Fruit fly (Drosophila melanogaster): Measurements from ENCODE around the gene RFeSP.
A peak's percentile ranks its signal among the peaks of the same experiment; 100 is the strongest.

The RFeSP gene

dm6 chr2L:1619191-1619590 lies 5.2 kb upstream of the RFeSP start (continued):
- no peak for TF ChIP-seq pum (GFP tag; optimal IDR thresholded peaks at IDR 0.05)
- TF ChIP-seq Dek (tag; optimal IDR thresholded peaks at IDR 0.05), result no peak
- TF ChIP-seq tap (tag; optimal IDR thresholded peaks at IDR 0.05), result peak; percentile 12
- no peak for TF ChIP-seq Camta (GFP tag; optimal IDR thresholded peaks at IDR 0.05)
- no peak for TF ChIP-seq hth (optimal IDR thresholded peaks at IDR 0.05)
- TF ChIP-seq H15 (GFP tag; IDR thresholded peaks at IDR 0.05), result no peak
- TF ChIP-seq bcd (GFP tag; optimal IDR thresholded peaks at IDR 0.05), result peak; percentile 42
- TF ChIP-seq CG34376 (GFP tag; optimal IDR thresholded peaks at IDR 0.05), result peak; percentile 16
- peak; percentile 10 for TF ChIP-seq CG4328 (GFP tag; optimal IDR thresholded peaks at IDR 0.05)
- TF ChIP-seq Rfx (GFP tag; IDR thresholded peaks at IDR 0.05), result no peak
- TF ChIP-seq dan (GFP tag; IDR thresholded peaks at IDR 0.05), result no peak
- TF ChIP-seq CG2120 (GFP tag; optimal IDR thresholded peaks at IDR 0.05), result peak; percentile 61
- no peak for TF ChIP-seq CG9609 (GFP tag; optimal IDR thresholded peaks at IDR 0.05)
- peak; percentile 10 for TF ChIP-seq scrt (GFP tag; optimal IDR thresholded peaks at IDR 0.05)
- TF ChIP-seq TFAM (GFP tag; optimal IDR thresholded peaks at IDR 0.05), result no peak
- no peak for TF ChIP-seq bigmax (GFP tag; optimal IDR thresholded peaks at IDR 0.05)
- TF ChIP-seq YL-1 (GFP tag; optimal IDR thresholded peaks at IDR 0.05), result no peak
- TF ChIP-seq dysf (GFP tag; IDR thresholded peaks at IDR 0.05), result 0 out of 3 replicates have a peak, but pooled peaks have one; percentile 35
- 0 out of 3 replicates have a peak, but pooled peaks have one; percentile 28 for TF ChIP-seq ci (GFP tag; IDR thresholded peaks at IDR 0.05)
- TF ChIP-seq CG10543 (GFP tag; optimal IDR thresholded peaks at IDR 0.05), result no peak
- no peak for TF ChIP-seq gcm (GFP tag; optimal IDR thresholded peaks at IDR 0.05)
- TF ChIP-seq CG2199 (GFP tag; IDR thresholded peaks at IDR 0.05), result no peak
- no peak for TF ChIP-seq CG10959 (GFP tag; IDR thresholded peaks at IDR 0.05)
- TF ChIP-seq chn (GFP tag; optimal IDR thresholded peaks at IDR 0.05), result no peak
- TF ChIP-seq CG17359 (tag; optimal IDR thresholded peaks at IDR 0.05), result peak; percentile 37
- peak; percentile 66; the same call in 2 of the 3 replicates for TF ChIP-seq CG17361 (GFP tag; IDR thresholded peaks at IDR 0.05)
- TF ChIP-seq Lhr (GFP tag; optimal IDR thresholded peaks at IDR 0.05), result no peak
- peak; percentile 54 for TF ChIP-seq CG15011 (GFP tag; optimal IDR thresholded peaks at IDR 0.05)
- TF ChIP-seq kah (GFP tag; optimal IDR thresholded peaks at IDR 0.05), result no peak
- no peak for TF ChIP-seq Hey (tag; optimal IDR thresholded peaks at IDR 0.05)
- TF ChIP-seq tio (GFP tag; optimal IDR thresholded peaks at IDR 0.05), result peak; percentile 46
- TF ChIP-seq NFAT (GFP tag; IDR thresholded peaks at IDR 0.05), result no peak
- TF ChIP-seq cwo (GFP tag; optimal IDR thresholded peaks at IDR 0.05), result peak; percentile 64
- TF ChIP-seq CG15514 (GFP tag; optimal IDR thresholded peaks at IDR 0.05), result peak; percentile 39
- TF ChIP-seq CG7556 (GFP tag; optimal IDR thresholded peaks at IDR 0.05), result peak; percentile 67
- no peak for TF ChIP-seq pan (optimal IDR thresholded peaks at IDR 0.05)
- peak in 1 of 2 experiments; percentile 26 for TF ChIP-seq pan (GFP tag; optimal IDR thresholded peaks at IDR 0.05 in 1 of 2, IDR thresholded peaks at IDR 0.05 in 1 of 2)
- 0 out of 2 replicates have a peak, but pooled peaks have one; percentile 18 for TF ChIP-seq slbo (GFP tag; IDR thresholded peaks at IDR 0.05)
- TF ChIP-seq CG8281 (tag; optimal IDR thresholded peaks at IDR 0.05), result peak; percentile 13
- TF ChIP-seq CG6765 (GFP tag; optimal IDR thresholded peaks at IDR 0.05), result peak; percentile 7
- TF ChIP-seq CG6689 (GFP tag; IDR thresholded peaks at IDR 0.05), result no peak
- TF ChIP-seq CG18619 (GFP tag; optimal IDR thresholded peaks at IDR 0.05), result peak; percentile 41
- no peak for TF ChIP-seq Bdp1 (GFP tag; optimal IDR thresholded peaks at IDR 0.05)
- TF ChIP-seq CG1233 (GFP tag; optimal IDR thresholded peaks at IDR 0.05), result peak; percentile 27
- no peak for TF ChIP-seq Eip74EF (GFP tag; optimal IDR thresholded peaks at IDR 0.05)
- TF ChIP-seq Blimp-1 (GFP tag; optimal IDR thresholded peaks at IDR 0.05), result peak; percentile 28
- no peak for TF ChIP-seq CG17568 (GFP tag; optimal IDR thresholded peaks at IDR 0.05)
- TF ChIP-seq Hr51 (GFP tag; optimal IDR thresholded peaks at IDR 0.05), result peak in 1 of 2 experiments; percentile 50
- peak; percentile 16 for TF ChIP-seq CG2712 (tag; optimal IDR thresholded peaks at IDR 0.05)
- TF ChIP-seq Dip2 (GFP tag; IDR thresholded peaks at IDR 0.05), result no peak
- TF ChIP-seq ab (GFP tag; optimal IDR thresholded peaks at IDR 0.05), result no peak

Data from whole organism, embryonic.